Worm (Caenorhabditis elegans): Measurements from ENCODE around the gene F33E11.3.
A peak's percentile ranks its signal among the peaks of the same experiment; 100 is the strongest.

F33E11.3 gene

DNA sequence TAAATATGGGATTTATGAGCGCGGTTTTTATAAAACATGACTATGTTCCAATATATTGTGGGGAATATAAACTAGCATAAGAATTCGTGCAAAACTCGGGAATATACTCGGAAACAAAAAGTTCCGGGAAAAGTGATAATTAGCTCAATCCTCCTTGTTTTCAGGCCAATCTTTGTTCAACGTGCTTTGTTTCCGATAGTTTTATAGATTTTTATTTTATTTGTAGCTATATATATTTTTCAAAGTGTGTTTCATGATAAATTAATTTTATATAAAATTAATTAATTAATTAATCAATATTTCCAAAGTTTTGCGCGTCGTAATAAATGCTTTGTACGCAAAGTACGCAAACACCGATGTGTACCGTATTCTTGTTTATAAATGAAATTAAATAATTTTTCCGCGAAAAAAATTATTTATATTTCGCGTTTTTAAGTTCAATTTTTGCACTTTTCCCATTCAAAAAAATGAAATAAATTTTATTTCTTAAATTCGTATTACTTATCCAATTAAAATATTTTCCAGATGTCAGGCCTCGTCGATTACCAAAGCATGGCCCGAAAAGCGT, 7.0 kb downstream of the F33E11.3 start, which contains the start of gene F33E11.2 (continued):
- TF ChIP-seq ZK185.1 (tag; optimal IDR thresholded peaks at IDR 0.05; ENCODE audit: poor library complexity, severe bottlenecking) = no peak

DNA sequence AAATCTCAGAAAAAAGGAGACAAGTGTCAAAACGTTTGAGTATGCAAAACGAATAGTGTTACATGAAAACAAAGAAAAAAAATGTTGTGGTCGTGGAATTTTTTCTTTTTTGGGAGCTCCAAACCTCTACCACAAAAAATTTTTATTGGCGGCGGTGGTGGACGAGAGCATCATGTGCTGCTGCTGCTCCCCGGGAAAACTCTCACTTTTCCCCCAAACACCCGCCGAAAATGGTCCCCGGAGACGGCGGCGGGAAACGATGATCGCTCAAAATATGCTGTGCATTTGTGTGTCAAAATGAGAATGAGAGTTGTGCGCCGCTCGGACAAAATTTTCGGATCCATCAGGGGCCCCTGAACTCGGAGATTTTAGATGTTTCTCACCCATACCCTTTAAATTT, 8.7 kb downstream of the F33E11.3 start:
- no peak; the same call in 1 of the 2 replicates for TF ChIP-seq egrh-3 (GFP tag; IDR thresholded peaks at IDR 0.05)
- TF ChIP-seq zfh-2 (GFP tag; conservative IDR thresholded peaks at IDR 0.05) = peak; percentile 74
- no peak for TF ChIP-seq ztf-28 (GFP tag; IDR thresholded peaks at IDR 0.05)

ce11 chrV:285298-285697, 19.2 kb downstream of the F33E11.3 start:
- TF ChIP-seq snpc-3.4 (tag; optimal IDR thresholded peaks at IDR 0.05) (no peak), hlh-26 (GFP tag; conservative IDR thresholded peaks at IDR 0.05) (no peak), nfyb-1 (GFP tag; IDR thresholded peaks at IDR 0.05) (0 out of 2 replicates have a peak, but pooled peaks have one; percentile 56)

- TF ChIP-seq lag-1 (GFP tag; IDR thresholded peaks at IDR 0.05) (no peak), somi-1 (GFP tag; optimal IDR thresholded peaks at IDR 0.05) (peak; percentile 8), chd-7 (tag; optimal IDR thresholded peaks at IDR 0.05) (no peak), ceh-27 (GFP tag; optimal IDR thresholded peaks at IDR 0.05) (peak; percentile 24)
These were observed 19.7 kb downstream of the F33E11.3 start for ce11 chrV:284808-285207.

ce11 chrV:283953-284352, 20.6 kb downstream of the F33E11.3 start:
- TF ChIP-seq ets-4 (GFP tag; optimal IDR thresholded peaks at IDR 0.05) (no peak), ceh-79 (tag; optimal IDR thresholded peaks at IDR 0.05) (no peak), sea-2 (GFP tag; IDR thresholded peaks at IDR 0.05) (no peak), bed-2 (GFP tag; IDR thresholded peaks at IDR 0.05) (no peak)

- TF ChIP-seq bed-1 (GFP tag; IDR thresholded peaks at IDR 0.05) = no peak
- TF ChIP-seq lin-40 (tag; optimal IDR thresholded peaks at IDR 0.05) = no peak
- no peak for TF ChIP-seq nfyb-1 (GFP tag; IDR thresholded peaks at IDR 0.05)
- TF ChIP-seq ztf-18 (tag; optimal IDR thresholded peaks at IDR 0.05) = no peak
- no peak for TF ChIP-seq sea-2 (GFP tag; IDR thresholded peaks at IDR 0.05)
- TF ChIP-seq lsl-1 (GFP tag; optimal IDR thresholded peaks at IDR 0.05) = no peak
- TF ChIP-seq F57C9.4 (tag; optimal IDR thresholded peaks at IDR 0.05) = no peak
- TF ChIP-seq T07F8.4 (tag; optimal IDR thresholded peaks at IDR 0.05) = no peak
- TF ChIP-seq atf-7 (tag; optimal IDR thresholded peaks at IDR 0.05) = no peak
These were observed 22.9 kb downstream of the F33E11.3 start, which contains the start of gene npr-5 for ce11 chrV:281616-282015. TSS of gene npr-5 (minus strand) at chrV:281716.

DNA sequence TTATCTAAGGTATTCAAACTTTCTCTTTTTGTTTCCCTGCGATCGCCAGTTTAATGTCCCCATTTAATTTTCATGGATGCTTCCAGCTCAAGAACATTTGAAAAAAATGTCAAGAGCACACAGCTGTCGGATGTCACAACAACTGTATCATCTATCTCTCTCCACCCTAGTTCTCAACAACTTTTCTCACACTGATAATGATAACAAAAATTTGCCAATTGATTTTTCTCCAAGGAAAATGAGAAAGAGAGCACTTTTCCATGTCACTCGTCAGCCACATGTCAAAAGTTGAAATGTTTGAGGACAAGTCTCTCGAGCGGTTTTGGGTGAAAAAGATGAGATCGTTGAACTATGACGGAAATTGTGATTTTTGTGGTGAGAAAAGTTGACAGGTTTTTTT, 23.4 kb downstream of the F33E11.3 start:
- TF ChIP-seq Y95B8A.8 (GFP tag; IDR thresholded peaks at IDR 0.05) = no peak
- no peak for TF ChIP-seq attf-5 (GFP tag; optimal IDR thresholded peaks at IDR 0.05)
- no peak for TF ChIP-seq lin-40 (tag; optimal IDR thresholded peaks at IDR 0.05)
- no peak for TF ChIP-seq ceh-79 (tag; optimal IDR thresholded peaks at IDR 0.05)
- TF ChIP-seq ets-4 (GFP tag; optimal IDR thresholded peaks at IDR 0.05) = no peak
- no peak for TF ChIP-seq chd-7 (tag; optimal IDR thresholded peaks at IDR 0.05)
- TF ChIP-seq hmg-1.2 (GFP tag; IDR thresholded peaks at IDR 0.05) = no peak
- no peak for TF ChIP-seq efl-1 (GFP tag; optimal IDR thresholded peaks at IDR 0.05)
- no peak for TF ChIP-seq egl-44 (GFP tag; IDR thresholded peaks at IDR 0.05)
- TF ChIP-seq Y53G8AR.9 (GFP tag; conservative IDR thresholded peaks at IDR 0.05) = no peak
- TF ChIP-seq tlf-1 (GFP tag; optimal IDR thresholded peaks at IDR 0.05) = no peak
- no peak for TF ChIP-seq ama-1 (optimal IDR thresholded peaks at IDR 0.05)
- no peak for TF ChIP-seq ama-1 (GFP tag; optimal IDR thresholded peaks at IDR 0.05)
- no peak for TF ChIP-seq ceh-58 (GFP tag; IDR thresholded peaks at IDR 0.05)
- TF ChIP-seq pha-4 (tag; optimal IDR thresholded peaks at IDR 0.05) = no peak
- TF ChIP-seq lin-35 (GFP tag; optimal IDR thresholded peaks at IDR 0.05) = no peak
- no peak for TF ChIP-seq Y79H2A.3 (GFP tag; conservative IDR thresholded peaks at IDR 0.05)
- TF ChIP-seq aptf-3 (GFP tag; IDR thresholded peaks at IDR 0.05) = no peak
- TF ChIP-seq hrde-1 (tag; optimal IDR thresholded peaks at IDR 0.05; ENCODE audit: borderline replicate concordance) = no peak
- TF ChIP-seq F39B2.1 (GFP tag; IDR thresholded peaks at IDR 0.05) = no peak
